Fruit fly (Drosophila melanogaster) whole organism, embryonic: ENCODE results near the gene RabGGTa.

Experiments
- CG10147 ChIP-seq: fragments of 200-800 bp; sonication (Bioruptor generic); optimal IDR thresholded peaks from 2 replicates; lab custom pipeline; 2019; ENCODE audit warnings: missing biosample characterization, mild to moderate bottlenecking, missing genetic modification characterization, moderate library complexity
- CG10209 ChIP-seq: fragments of 200-800 bp; sonication (Bioruptor generic); optimal IDR thresholded peaks from 3 replicates; lab custom pipeline; 2017; ENCODE audit warnings: missing biosample characterization, mild to moderate bottlenecking, missing genetic modification characterization, missing genetic modification reagents
- CG11247 ChIP-seq: fragments of 200-800 bp; sonication (Bioruptor generic); IDR thresholded peaks from 2 replicates; pipeline ENCODE4 v1.3.6; 2022; ENCODE audit warnings: missing biosample characterization, missing genetic modification characterization
- CG14014 ChIP-seq: fragments of 200-800 bp; sonication (Bioruptor generic); IDR thresholded peaks from 2 replicates; pipeline ENCODE4 v1.3.6; 2022; ENCODE audit warnings: missing biosample characterization, missing genetic modification characterization
- CG14710 ChIP-seq: fragments of 200-800 bp; sonication (Bioruptor generic); optimal IDR thresholded peaks from 3 replicates; lab custom pipeline; 2019; ENCODE audit warnings: missing biosample characterization, mild to moderate bottlenecking, missing genetic modification characterization, moderate library complexity
- CG15479 ChIP-seq: fragments of 200-800 bp; sonication (Bioruptor generic); optimal IDR thresholded peaks from 3 replicates; lab custom pipeline; 2019; ENCODE audit warnings: missing biosample characterization, mild to moderate bottlenecking, missing genetic modification characterization, moderate library complexity
- CG15696 ChIP-seq: fragments of 200-800 bp; sonication (Bioruptor generic); optimal IDR thresholded peaks from 2 replicates; lab custom pipeline; 2019; ENCODE audit warnings: missing biosample characterization, mild to moderate bottlenecking, missing genetic modification characterization, moderate library complexity
- CG16863 ChIP-seq: fragments of 200-800 bp; sonication (Bioruptor generic); optimal IDR thresholded peaks from 3 replicates; lab custom pipeline; 2016; ENCODE audit warnings: missing biosample characterization, missing genetic modification characterization
- CG17385 ChIP-seq: fragments of 200-800 bp; sonication (Bioruptor generic); optimal IDR thresholded peaks from 3 replicates; lab custom pipeline; 2018; ENCODE audit warnings: missing biosample characterization, mild to moderate bottlenecking, missing genetic modification characterization
- CG17802 ChIP-seq: fragments of 200-800 bp; sonication (Bioruptor generic); optimal IDR thresholded peaks from 2 replicates; lab custom pipeline; 2018; ENCODE audit warnings: missing biosample characterization, mild to moderate bottlenecking, missing genetic modification characterization, moderate library complexity
- CG18619 ChIP-seq: fragments of 200-800 bp; sonication (Bioruptor generic); optimal IDR thresholded peaks from 3 replicates; lab custom pipeline; 2017; ENCODE audit warnings: missing biosample characterization, mild to moderate bottlenecking, missing genetic modification characterization
- CG2120 ChIP-seq: fragments of 200-800 bp; sonication (Bioruptor generic); optimal IDR thresholded peaks from 3 replicates; lab custom pipeline; 2016; ENCODE audit warnings: missing biosample characterization, missing genetic modification characterization
- CG2202 ChIP-seq: fragments of 200-800 bp; sonication (Bioruptor generic); optimal IDR thresholded peaks from 2 replicates; lab custom pipeline; 2018; ENCODE audit warnings: missing biosample characterization, mild to moderate bottlenecking, missing genetic modification characterization
- CG2678 ChIP-seq: fragments of 200-800 bp; sonication (Bioruptor generic); optimal IDR thresholded peaks from 3 replicates; lab custom pipeline; 2019; ENCODE audit warnings: missing biosample characterization, mild to moderate bottlenecking, missing genetic modification characterization, moderate library complexity
- CG31388 ChIP-seq: fragments of 200-800 bp; sonication (Bioruptor generic); optimal IDR thresholded peaks from 2 replicates; lab custom pipeline; 2016; ENCODE audit warnings: missing biosample characterization, missing genetic modification characterization
- CG33557 ChIP-seq: fragments of 200-800 bp; sonication (Bioruptor generic); optimal IDR thresholded peaks from 2 replicates; lab custom pipeline; 2019; ENCODE audit warnings: missing biosample characterization, mild to moderate bottlenecking, missing genetic modification characterization, moderate library complexity
- CG5180 ChIP-seq: fragments of 200-800 bp; sonication (Bioruptor generic); optimal IDR thresholded peaks from 3 replicates; lab custom pipeline; 2017; ENCODE audit warnings: missing biosample characterization, missing genetic modification characterization, mild to moderate bottlenecking, moderate library complexity, missing genetic modification reagents
- CG6175 ChIP-seq: fragments of 200-800 bp; sonication (Bioruptor generic); IDR thresholded peaks from 3 replicates; pipeline ENCODE4 v1.3.6; 2022; ENCODE audit warnings: missing biosample characterization, missing genetic modification characterization
- CG7271 ChIP-seq: fragments of 200-800 bp; sonication (Bioruptor generic); optimal IDR thresholded peaks from 2 replicates; lab custom pipeline; 2018; ENCODE audit warnings: missing biosample characterization, mild to moderate bottlenecking, missing genetic modification characterization, moderate library complexity
- CG7357 ChIP-seq: fragments of 200-800 bp; sonication (Bioruptor generic); IDR thresholded peaks from 3 replicates; pipeline ENCODE4 v1.3.6; 2022; ENCODE audit warnings: missing biosample characterization, missing genetic modification characterization
- CG7963 ChIP-seq: fragments of 200-800 bp; sonication (Bioruptor generic); IDR thresholded peaks from 3 replicates; pipeline ENCODE4 v1.3.6; 2022; ENCODE audit warnings: missing biosample characterization, missing genetic modification characterization; ENCODE audit not compliant: partially characterized antibody
- CG7987 ChIP-seq: fragments of 200-800 bp; sonication (Bioruptor generic); optimal IDR thresholded peaks from 2 replicates; lab custom pipeline; 2018; ENCODE audit warnings: missing biosample characterization, mild to moderate bottlenecking, missing genetic modification characterization, moderate library complexity
- CG8359 ChIP-seq: fragments of 200-800 bp; sonication (Bioruptor generic); optimal IDR thresholded peaks from 2 replicates; lab custom pipeline; 2017; ENCODE audit warnings: missing biosample characterization, mild to moderate bottlenecking, missing genetic modification characterization, borderline replicate concordance
- CG8765 ChIP-seq: fragments of 200-800 bp; sonication (Bioruptor generic); IDR thresholded peaks from 2 replicates; pipeline ENCODE4 v1.3.6; 2022; ENCODE audit warnings: missing biosample characterization, missing genetic modification characterization
- CTCF ChIP-seq: fragments of 200-800 bp; sonication (Bioruptor generic); optimal IDR thresholded peaks from 2 replicates; lab custom pipeline; 2017; ENCODE audit warnings: missing biosample characterization, mild to moderate bottlenecking, missing genetic modification characterization, moderate library complexity
- Dfd ChIP-seq, 2 experiments: fragments of >200 bp; optimal IDR thresholded peaks; 2 replicates each; lab custom pipeline; 2017; ENCODE audit warnings: missing biosample characterization in 2 of 2, missing genetic modification characterization in 2 of 2
- Elba2 ChIP-seq: fragments of 200-800 bp; sonication (Bioruptor generic); optimal IDR thresholded peaks from 3 replicates; lab custom pipeline; 2016; ENCODE audit warnings: missing biosample characterization, missing genetic modification characterization
- Fer2 ChIP-seq: fragments of 200-800 bp; sonication (Bioruptor generic); optimal IDR thresholded peaks from 2 replicates; lab custom pipeline; 2018; ENCODE audit warnings: missing biosample characterization, mild to moderate bottlenecking, missing genetic modification characterization, moderate library complexity
- Gsc ChIP-seq: fragments of 200-800 bp; sonication (Bioruptor generic); IDR thresholded peaks from 2 replicates; pipeline ENCODE4 v1.3.6; 2022; ENCODE audit warnings: missing biosample characterization, missing genetic modification characterization
- HHEX ChIP-seq: fragments of 200-800 bp; sonication (Bioruptor generic); optimal IDR thresholded peaks from 3 replicates; lab custom pipeline; 2017; ENCODE audit warnings: missing biosample characterization, mild to moderate bottlenecking, missing genetic modification characterization, missing genetic modification reagents
- HLH3B ChIP-seq: fragments of 200-800 bp; sonication (Bioruptor generic); IDR thresholded peaks from 2 replicates; pipeline ENCODE4 v1.3.6; 2022; ENCODE audit warnings: missing biosample characterization, missing genetic modification characterization
- Rfx ChIP-seq: fragments of 200-800 bp; sonication (Bioruptor generic); IDR thresholded peaks from 2 replicates; pipeline ENCODE4 v1.3.6; 2022; ENCODE audit warnings: missing biosample characterization, missing genetic modification characterization
- Sox102F ChIP-seq: fragments of 200-800 bp; sonication (Bioruptor generic); optimal IDR thresholded peaks from 2 replicates; lab custom pipeline; 2018; ENCODE audit warnings: missing biosample characterization, mild to moderate bottlenecking, missing genetic modification characterization, moderate library complexity
- Stat92E ChIP-seq, 3 experiments: fragments of >200 bp in 2 of 3; fragments of 200-800 bp in 1 of 3; sonication (Bioruptor generic) in 1 of 3; optimal IDR thresholded peaks; 2 replicates each; lab custom pipeline; 2017 to 2019; ENCODE audit warnings: missing biosample characterization in 3 of 3, missing genetic modification characterization in 3 of 3, mild to moderate bottlenecking in 1 of 3, moderate library complexity in 1 of 3
- Taf1 ChIP-seq: fragments of 200-800 bp; sonication (Bioruptor generic); IDR thresholded peaks from 2 replicates; pipeline ENCODE4 v1.3.6; 2022; ENCODE audit warnings: missing biosample characterization, missing genetic modification characterization
- ac ChIP-seq: fragments of 200-800 bp; sonication (Bioruptor generic); optimal IDR thresholded peaks from 3 replicates; lab custom pipeline; 2017; ENCODE audit warnings: missing biosample characterization, mild to moderate bottlenecking, missing genetic modification characterization
- bsh ChIP-seq, 2 experiments: fragments of 200-800 bp; sonication (Bioruptor generic); optimal IDR thresholded peaks; 2 replicates each; lab custom pipeline; 2017 to 2018; ENCODE audit warnings: mild to moderate bottlenecking in 2 of 2, missing biosample characterization in 2 of 2, missing genetic modification characterization in 2 of 2, moderate library complexity in 1 of 2
- cato ChIP-seq: fragments of 200-800 bp; sonication (Bioruptor generic); optimal IDR thresholded peaks from 2 replicates; lab custom pipeline; 2016; ENCODE audit warnings: missing biosample characterization, missing genetic modification characterization, borderline replicate concordance
- chn ChIP-seq: fragments of 200-800 bp; sonication (Bioruptor generic); optimal IDR thresholded peaks from 2 replicates; lab custom pipeline; 2016; ENCODE audit warnings: missing biosample characterization, missing genetic modification characterization
- corto ChIP-seq: fragments of 200-800 bp; sonication (Bioruptor generic); optimal IDR thresholded peaks from 2 replicates; lab custom pipeline; 2016; ENCODE audit warnings: missing biosample characterization, mild to moderate bottlenecking, missing genetic modification characterization, moderate library complexity
- en ChIP-seq: fragments of 200-800 bp; sonication (Bioruptor generic); optimal IDR thresholded peaks from 2 replicates; lab custom pipeline; 2016; ENCODE audit warnings: missing biosample characterization, missing genetic modification characterization
- eve ChIP-seq, 2 experiments: fragments of >200 bp; optimal IDR thresholded peaks; 2 replicates each; lab custom pipeline; 2017; ENCODE audit warnings: missing biosample characterization in 2 of 2, missing genetic modification characterization in 2 of 2
- maf-S ChIP-seq: fragments of 200-800 bp; sonication (Bioruptor generic); optimal IDR thresholded peaks from 2 replicates; lab custom pipeline; 2016; ENCODE audit warnings: missing biosample characterization, missing genetic modification characterization
- nerfin-1 ChIP-seq: fragments of 200-800 bp; sonication (Bioruptor generic); optimal IDR thresholded peaks from 3 replicates; lab custom pipeline; 2019; ENCODE audit warnings: missing biosample characterization, mild to moderate bottlenecking, missing genetic modification characterization, moderate library complexity
- pho ChIP-seq: fragments of 200-800 bp; sonication (Bioruptor generic); optimal IDR thresholded peaks from 2 replicates; lab custom pipeline; 2016; ENCODE audit warnings: missing biosample characterization, missing genetic modification characterization
- pita ChIP-seq: fragments of 200-800 bp; sonication (Bioruptor generic); optimal IDR thresholded peaks from 2 replicates; lab custom pipeline; 2017; ENCODE audit warnings: missing biosample characterization, mild to moderate bottlenecking, missing genetic modification characterization
- sc ChIP-seq, 3 experiments: fragments of >200 bp in 2 of 3; fragments of 200-800 bp in 1 of 3; sonication (Bioruptor generic) in 1 of 3; optimal IDR thresholded peaks; 2 replicates in 2 of 3; 3 replicates in 1 of 3; lab custom pipeline; 2017; ENCODE audit warnings: mild to moderate bottlenecking in 1 of 3, missing biosample characterization in 1 of 3, missing genetic modification characterization in 1 of 3, missing genetic modification reagents in 1 of 3
- sqz ChIP-seq: fragments of 200-800 bp; sonication (Bioruptor generic); optimal IDR thresholded peaks from 3 replicates; lab custom pipeline; 2018; ENCODE audit warnings: missing biosample characterization, mild to moderate bottlenecking, missing genetic modification characterization
- tin ChIP-seq: fragments of 200-800 bp; sonication (Bioruptor generic); optimal IDR thresholded peaks from 3 replicates; lab custom pipeline; 2016; ENCODE audit warnings: missing biosample characterization, missing genetic modification characterization

Gene RabGGTa

dm6 chr3R:5127790-5128243 lies at the start of gene RabGGTa:
Gene RabGGTa, plus strand, starts transcription at chr3R:5128087.
- TF ChIP-seq sqz (GFP tag; lab: Kevin White, UChicago) (peak; percentile 29), CG17385 (GFP tag; lab: Kevin White, UChicago) (peak; percentile 67), bsh (GFP tag; optimal IDR thresholded peaks at IDR 0.05; lab: Kevin White, UChicago) (peak in 1 of 2 experiments; percentile 76), CG5180 (GFP tag; lab: Kevin White, UChicago) (no peak), cato (GFP tag; lab: Kevin White, UChicago) (peak; percentile 38), CG10147 (GFP tag; lab: Kevin White, UChicago) (no peak), CG31388 (GFP tag; lab: Kevin White, UChicago) (no peak), CG16863 (GFP tag; lab: Kevin White, UChicago) (peak; percentile 3), CG14710 (tag; lab: Kevin White, UChicago) (peak; percentile 71), chn (GFP tag; lab: Kevin White, UChicago) (peak; percentile 49), CG7987 (GFP tag; lab: Kevin White, UChicago) (no peak), HLH3B (peak; percentile 50; the same call in 1 of the 2 replicates), CG14014 (peak; percentile 78), Dfd (GFP tag; optimal IDR thresholded peaks at IDR 0.05; lab: Kevin White, UChicago) (no peak), CG7963 (GFP tag; lab: Robert Waterston, UW) (no peak), Elba2 (GFP tag; lab: Kevin White, UChicago) (no peak), maf-S (peak; percentile 9), CG2678 (tag; lab: Kevin White, UChicago) (no peak), nerfin-1 (tag; lab: Kevin White, UChicago) (peak; percentile 57), CG8359 (GFP tag; lab: Kevin White, UChicago) (no peak), pho (peak; percentile 69), CG11247 (GFP tag; lab: Robert Waterston, UW) (peak; percentile 59), ac (GFP tag; lab: Kevin White, UChicago) (no peak), Sox102F (GFP tag; lab: Kevin White, UChicago) (peak; percentile 65), sc (optimal IDR thresholded peaks at IDR 0.05; lab: Kevin White, UChicago) (no peak), sc (GFP tag; optimal IDR thresholded peaks at IDR 0.05; lab: Kevin White, UChicago) (peak; percentile 13), Gsc (no peak), CG6175 (0 out of 3 replicates have a peak, but pooled peaks have one; percentile 9), CG10209 (GFP tag; lab: Kevin White, UChicago) (peak; percentile 57), CG17802 (tag; lab: Kevin White, UChicago) (peak; percentile 13), HHEX (GFP tag; lab: Kevin White, UChicago) (peak; percentile 50), en (GFP tag; lab: Kevin White, UChicago) (peak; percentile 20), CG2120 (peak; percentile 81), corto (GFP tag; lab: Kevin White, UChicago) (no peak), CG7357 (GFP tag; lab: Robert Waterston, UW) (0 out of 3 replicates have a peak, but pooled peaks have one; percentile 46), CG2202 (tag; lab: Kevin White, UChicago) (peak; percentile 36), Rfx (GFP tag; lab: Robert Waterston, UW) (peak; percentile 72), CG18619 (GFP tag; lab: Kevin White, UChicago) (peak; percentile 57), CTCF (no peak), Taf1 (GFP tag; lab: Robert Waterston, UW) (peak; percentile 38; the same call in 1 of the 2 replicates), tin (peak; percentile 42), CG8765 (GFP tag; lab: Robert Waterston, UW) (no peak), CG15696 (tag; lab: Kevin White, UChicago) (peak; percentile 54), CG15479 (no peak), Fer2 (tag; lab: Kevin White, UChicago) (no peak), CG33557 (GFP tag; lab: Kevin White, UChicago) (no peak), CG7271 (no peak), pita (GFP tag; lab: Kevin White, UChicago) (no peak), Stat92E (GFP tag; optimal IDR thresholded peaks at IDR 0.05; lab: Kevin White, UChicago) (no peak), eve (GFP tag; optimal IDR thresholded peaks at IDR 0.05; lab: Kevin White, UChicago) (no peak)
